Worm (Caenorhabditis elegans): ENCODE measurements around the gene ZK550.6.

Gene ZK550.6

DNA sequence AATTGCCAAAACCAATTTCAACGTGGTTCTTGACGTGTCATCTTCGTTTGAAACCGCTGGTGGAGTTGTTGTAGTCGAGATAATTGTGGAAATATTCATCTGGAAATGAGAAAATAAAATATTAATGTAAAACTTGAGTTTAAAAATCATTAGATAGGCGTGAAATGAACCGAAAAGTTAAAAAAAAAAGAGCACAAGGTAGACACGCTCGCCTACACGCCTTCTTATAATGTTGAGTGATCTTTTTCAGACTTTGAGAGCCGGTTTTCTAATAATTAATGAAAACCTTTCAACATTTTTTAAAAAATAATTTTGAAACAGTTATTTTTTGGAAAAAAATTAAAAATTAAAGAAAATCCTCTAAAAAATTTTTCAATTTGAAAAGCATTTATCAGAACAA is 31.3 kb downstream of the ZK550.6 start, which contains the start of gene npr-32:
npr-32 (minus strand) TSS at position 101 of the 400 bp plus-strand sequence.
- TF ChIP-seq nhr-25 (tag; optimal IDR thresholded peaks at IDR 0.05): no peak
- TF ChIP-seq hmg-11 (tag; optimal IDR thresholded peaks at IDR 0.05): no peak
- TF ChIP-seq mdl-1 (tag; optimal IDR thresholded peaks at IDR 0.05): no peak
- no peak for TF ChIP-seq egl-5 (tag; optimal IDR thresholded peaks at IDR 0.05)
- TF ChIP-seq ceh-16 (tag; optimal IDR thresholded peaks at IDR 0.05): no peak
- no peak for TF ChIP-seq fkh-10 (GFP tag; optimal IDR thresholded peaks at IDR 0.05)
- TF ChIP-seq jun-1 (tag; optimal IDR thresholded peaks at IDR 0.05): no peak

DNA sequence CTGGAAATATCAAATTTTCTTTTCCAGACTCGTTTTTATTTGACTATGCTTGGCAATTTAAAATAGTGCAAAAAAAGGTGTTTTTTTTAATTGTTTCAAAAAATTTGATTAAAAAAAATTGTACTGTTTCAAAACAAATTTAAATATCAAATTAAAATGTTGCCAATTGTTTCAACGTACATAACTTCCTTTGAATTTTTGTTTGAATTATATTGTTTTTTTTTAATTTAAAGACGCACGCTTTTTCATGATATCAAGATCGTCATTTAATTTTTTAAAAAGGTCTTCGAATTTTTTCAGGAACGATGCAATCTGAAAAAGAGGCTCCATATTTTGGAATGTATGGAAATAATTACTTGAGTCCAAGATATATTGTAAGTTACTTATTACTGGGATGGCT is 38.8 kb downstream of the ZK550.6 start, which contains the start of gene Y116A8B.4:
Y116A8B.4 (plus strand) TSS at position 301 of the 400 bp plus-strand sequence.
- TF ChIP-seq pha-4 (tag; optimal IDR thresholded peaks at IDR 0.05) (no peak), nhr-67 (tag; optimal IDR thresholded peaks at IDR 0.05) (no peak), ceh-28 (tag; optimal IDR thresholded peaks at IDR 0.05) (no peak), sea-2 (GFP tag; optimal IDR thresholded peaks at IDR 0.05) (no peak)

- no peak for TF ChIP-seq hmg-11 (tag; optimal IDR thresholded peaks at IDR 0.05)
Measured at ce11 chrIV:17216048-17216447, 46.2 kb downstream of the ZK550.6 start, which contains the start of gene Y116A8B.1. TSS of gene Y116A8B.1 (plus strand) at chrIV:17216348.

DNA sequence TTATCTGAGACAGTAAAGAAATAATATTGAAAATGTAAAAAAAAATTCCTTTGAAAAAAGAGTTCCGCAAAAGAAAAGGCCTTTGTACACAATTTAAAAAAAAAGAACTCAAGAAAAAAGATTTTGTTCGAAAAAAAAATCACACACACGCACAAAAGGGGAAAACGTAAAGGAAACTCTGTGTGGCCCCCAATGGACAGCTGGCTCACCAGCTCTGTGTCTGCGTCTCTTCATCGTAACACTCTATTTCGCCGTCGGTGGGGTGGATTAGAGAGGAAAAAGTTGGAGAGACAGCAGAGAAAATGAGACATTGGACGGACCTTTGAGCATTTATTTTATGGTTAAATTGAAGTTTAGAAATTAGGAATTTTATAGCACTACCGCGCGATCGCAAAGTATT is 47.2 kb downstream of the ZK550.6 start:
- TF ChIP-seq elt-2 (tag; optimal IDR thresholded peaks at IDR 0.05) (no peak), lsy-12 (tag; optimal IDR thresholded peaks at IDR 0.05) (no peak), nhr-237 (tag; optimal IDR thresholded peaks at IDR 0.05) (no peak), elt-1 (tag; optimal IDR thresholded peaks at IDR 0.05) (no peak), pqm-1 (tag; optimal IDR thresholded peaks at IDR 0.05) (no peak), nfya-1 (tag; optimal IDR thresholded peaks at IDR 0.05; ENCODE audit: insufficient read depth) (peak; percentile 50), egl-5 (tag; optimal IDR thresholded peaks at IDR 0.05) (no peak), ceh-28 (tag; optimal IDR thresholded peaks at IDR 0.05) (no peak), eor-1 (tag; optimal IDR thresholded peaks at IDR 0.05) (no peak), elt-3 (tag; optimal IDR thresholded peaks at IDR 0.05) (no peak), R02D3.7 (tag; optimal IDR thresholded peaks at IDR 0.05) (no peak), hmg-11 (tag; optimal IDR thresholded peaks at IDR 0.05) (peak; percentile 64), nhr-11 (tag; optimal IDR thresholded peaks at IDR 0.05) (no peak), ama-1 (optimal IDR thresholded peaks at IDR 0.05) (no peak)

- no peak for TF ChIP-seq lsy-12 (tag; optimal IDR thresholded peaks at IDR 0.05)
- peak; percentile 39 for TF ChIP-seq hmg-11 (tag; optimal IDR thresholded peaks at IDR 0.05)
Measured at ce11 chrIV:17210754-17211153, 51.5 kb downstream of the ZK550.6 start.

All from whole organism, L3 larva.